Worm (Caenorhabditis elegans) whole organism, L3 larva: Measurements from ENCODE around the gene nape-2.

ENCODE experiments used
- jun-1 ChIP-seq: fragments of 150-350 bp; optimal IDR thresholded peaks from 2 replicates; lab custom pipeline; 2014; ENCODE audit warnings: missing biosample characterization, missing genetic modification reagents, missing genetic modification characterization
- nhr-237 ChIP-seq: fragments of 150-350 bp; optimal IDR thresholded peaks from 2 replicates; lab custom pipeline; 2014; ENCODE audit warnings: missing biosample characterization, missing genetic modification characterization
- nhr-25 ChIP-seq: sonication (generic microtip); optimal IDR thresholded peaks from 2 replicates; lab custom pipeline; 2017; ENCODE audit warnings: missing biosample characterization, missing genetic modification characterization
- tbx-2 ChIP-seq: sonication (generic microtip); optimal IDR thresholded peaks from 2 replicates; lab custom pipeline; 2016; ENCODE audit warnings: mild to moderate bottlenecking, missing genetic modification characterization, missing compliant biosample characterization
- zag-1 ChIP-seq: fragments of 150-350 bp; optimal IDR thresholded peaks from 2 replicates; lab custom pipeline; 2014; ENCODE audit warnings: missing biosample characterization, missing genetic modification characterization

ce11 chrIV:3700554-3700953 is 38.2 kb downstream of the nape-2 start, which contains the start of gene Y37E11AL.9:
- TF ChIP-seq zag-1 (tag; lab: Kevin White, UChicago), result no peak
- no peak for TF ChIP-seq nhr-25
- TF ChIP-seq nhr-237, result no peak
- TF ChIP-seq jun-1 (tag; lab: Kevin White, UChicago), result no peak
- TF ChIP-seq tbx-2 (tag; lab: Kevin White, UChicago), result no peak
